Fruit fly (Drosophila melanogaster): ENCODE data around the gene Pglym78.
A peak's percentile ranks its signal among the peaks of the same experiment; 100 is the strongest.

Pglym78 gene

dm6 chr3R:29139767-29140755 is 8.0 kb upstream of the Pglym78 start:
- TF ChIP-seq CG9139 (GFP tag; optimal IDR thresholded peaks at IDR 0.05) (peak; percentile 29), CG3919 (GFP tag; optimal IDR thresholded peaks at IDR 0.05) (peak; percentile 29), CG32006 (GFP tag; optimal IDR thresholded peaks at IDR 0.05) (no peak), CG6808 (GFP tag; optimal IDR thresholded peaks at IDR 0.05) (peak; percentile 29), Hr39 (GFP tag; optimal IDR thresholded peaks at IDR 0.05) (no peak), svp (GFP tag) (peak; percentile 92), Eip78C (GFP tag) (peak; percentile 53), CG6792 (GFP tag; optimal IDR thresholded peaks at IDR 0.05) (no peak), spab (GFP tag; optimal IDR thresholded peaks at IDR 0.05) (no peak), CG7368 (GFP tag; optimal IDR thresholded peaks at IDR 0.05) (peak; percentile 14), dsx (GFP tag; optimal IDR thresholded peaks at IDR 0.05; ENCODE audit: poor library complexity, severe bottlenecking) (peak; percentile 5), Ets96B (tag; optimal IDR thresholded peaks at IDR 0.05) (peak; percentile 36), achi (GFP tag; optimal IDR thresholded peaks at IDR 0.05) (peak; percentile 8), CG6276 (GFP tag; optimal IDR thresholded peaks at IDR 0.05) (no peak), CG6163 (GFP tag; IDR thresholded peaks at IDR 0.05) (peak; percentile 37; the same call in 1 of the 3 replicates), fkh (GFP tag; optimal IDR thresholded peaks at IDR 0.05) (peak; percentile 32), CG3032 (tag; optimal IDR thresholded peaks at IDR 0.05) (no peak), ss (GFP tag; optimal IDR thresholded peaks at IDR 0.05) (peak in 1 of 2 experiments; percentile 20), CG15336 (GFP tag; IDR thresholded peaks at IDR 0.05) (no peak), CG10669 (GFP tag; optimal IDR thresholded peaks at IDR 0.05) (peak; percentile 68)

DNA sequence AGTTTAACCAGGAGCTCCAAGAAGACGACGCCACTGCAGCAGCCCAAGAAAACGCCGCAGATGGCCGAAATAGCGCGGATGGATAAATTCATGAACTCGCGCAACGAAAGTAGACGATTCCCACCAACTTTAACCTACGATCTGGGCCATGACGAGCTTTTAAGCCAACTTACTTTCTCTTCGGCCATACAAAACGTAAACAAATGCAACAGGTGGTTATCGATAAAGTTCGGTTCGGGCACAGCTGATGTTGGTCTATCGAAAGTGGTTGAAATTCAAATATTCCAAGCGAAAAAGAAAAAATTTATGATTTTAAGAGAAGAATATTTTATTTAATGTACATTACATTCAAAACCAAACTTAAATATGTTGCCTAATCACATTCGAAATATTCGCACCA is 1.3 kb upstream of the Pglym78 start, which contains the start of gene CG14511:
CG14511 (minus strand) TSS at position 184 of the 400 bp plus-strand sequence.
- no peak for TF ChIP-seq CG8319 (GFP tag; optimal IDR thresholded peaks at IDR 0.05)
- peak; percentile 22 for TF ChIP-seq Blimp-1 (GFP tag; optimal IDR thresholded peaks at IDR 0.05)
- peak; percentile 2 for TF ChIP-seq Eip78C (GFP tag)
- TF ChIP-seq Sox102F (GFP tag; optimal IDR thresholded peaks at IDR 0.05): no peak
- TF ChIP-seq CG3919 (GFP tag; optimal IDR thresholded peaks at IDR 0.05): no peak

DNA sequence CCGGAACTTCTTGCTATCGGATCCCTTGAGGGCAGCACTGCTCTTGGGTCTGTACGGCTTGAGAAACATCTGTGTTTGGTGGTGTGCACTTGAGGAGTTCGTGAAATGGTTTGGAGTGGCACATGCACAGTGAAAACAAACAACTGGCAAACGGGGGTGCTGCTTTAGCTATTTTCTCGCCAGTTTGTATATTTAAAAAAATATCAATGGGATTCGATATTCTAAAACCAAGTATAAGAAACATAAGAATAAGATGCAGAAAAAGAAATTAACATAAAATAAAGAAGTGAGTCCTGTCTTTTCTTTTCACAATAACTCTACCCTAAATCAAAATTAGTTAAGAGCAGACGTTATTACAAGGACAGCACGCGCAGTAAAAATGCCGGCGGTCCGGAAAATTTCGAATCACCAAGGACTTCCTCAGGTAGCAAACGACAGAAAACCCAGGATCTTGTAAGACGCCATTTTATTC is 3.6 kb downstream of the Pglym78 start, which contains the start of gene eIF2D:
eIF2D (minus strand) TSS at position 174 of the 472 bp plus-strand sequence.
- no peak for TF ChIP-seq spab (GFP tag; optimal IDR thresholded peaks at IDR 0.05)
- TF ChIP-seq Met (GFP tag; optimal IDR thresholded peaks at IDR 0.05): no peak
- peak; percentile 86 for TF ChIP-seq Eip78C (GFP tag)
- TF ChIP-seq CG8319 (GFP tag; optimal IDR thresholded peaks at IDR 0.05): no peak
- TF ChIP-seq ss (GFP tag; optimal IDR thresholded peaks at IDR 0.05): peak in 1 of 2 experiments; percentile 33
- TF ChIP-seq fkh (GFP tag; optimal IDR thresholded peaks at IDR 0.05): peak; percentile 7
- no peak for TF ChIP-seq pdm3 (GFP tag; optimal IDR thresholded peaks at IDR 0.05)
- no peak for TF ChIP-seq salr (GFP tag; optimal IDR thresholded peaks at IDR 0.05)
- peak; percentile 66 for TF ChIP-seq lz (GFP tag; optimal IDR thresholded peaks at IDR 0.05)
- no peak for TF ChIP-seq CG10631 (GFP tag; optimal IDR thresholded peaks at IDR 0.05)
- TF ChIP-seq CG6854 (GFP tag; optimal IDR thresholded peaks at IDR 0.05): peak; percentile 3
- no peak for TF ChIP-seq Ets21C (GFP tag; optimal IDR thresholded peaks at IDR 0.05)
- TF ChIP-seq Smox (GFP tag; optimal IDR thresholded peaks at IDR 0.05): no peak
- no peak for TF ChIP-seq CG9139 (GFP tag; optimal IDR thresholded peaks at IDR 0.05)
- TF ChIP-seq CG3919 (GFP tag; optimal IDR thresholded peaks at IDR 0.05): peak; percentile 46
- TF ChIP-seq achi (GFP tag; optimal IDR thresholded peaks at IDR 0.05): peak; percentile 64
- TF ChIP-seq dac (GFP tag; optimal IDR thresholded peaks at IDR 0.05): no peak
- no peak for TF ChIP-seq Sox102F (GFP tag; optimal IDR thresholded peaks at IDR 0.05)
- TF ChIP-seq CG7368 (GFP tag; optimal IDR thresholded peaks at IDR 0.05): no peak
- peak; percentile 68 for TF ChIP-seq CG15336 (GFP tag; IDR thresholded peaks at IDR 0.05)
- peak; percentile 86 for TF ChIP-seq svp (GFP tag)
- no peak for TF ChIP-seq CG8632 (GFP tag; optimal IDR thresholded peaks at IDR 0.05)
- TF ChIP-seq CG10669 (GFP tag; optimal IDR thresholded peaks at IDR 0.05): no peak
- no peak for TF ChIP-seq CG11294 (GFP tag; IDR thresholded peaks at IDR 0.05)
- no peak for TF ChIP-seq fd85E (GFP tag; optimal IDR thresholded peaks at IDR 0.05)
- no peak for TF ChIP-seq CG16779 (tag; optimal IDR thresholded peaks at IDR 0.05)
- no peak for TF ChIP-seq CG32006 (GFP tag; optimal IDR thresholded peaks at IDR 0.05)
- no peak for TF ChIP-seq OdsH (GFP tag; optimal IDR thresholded peaks at IDR 0.05)
- TF ChIP-seq CG34406 (GFP tag; optimal IDR thresholded peaks at IDR 0.05): peak; percentile 28
- no peak for TF ChIP-seq Hr4 (GFP tag; optimal IDR thresholded peaks at IDR 0.05)
- TF ChIP-seq CG31627 (GFP tag; optimal IDR thresholded peaks at IDR 0.05): peak; percentile 62
- no peak for TF ChIP-seq Eip93F (GFP tag; optimal IDR thresholded peaks at IDR 0.05)
- TF ChIP-seq eg (GFP tag; IDR thresholded peaks at IDR 0.05): peak; percentile 79
- TF ChIP-seq Gug (GFP tag; IDR thresholded peaks at IDR 0.05): peak; percentile 41; the same call in 1 of the 2 replicates
- TF ChIP-seq CG3032 (tag; optimal IDR thresholded peaks at IDR 0.05): peak; percentile 68
